Worm (Caenorhabditis elegans): ENCODE measurements around the gene F57A8.6.

DNA sequence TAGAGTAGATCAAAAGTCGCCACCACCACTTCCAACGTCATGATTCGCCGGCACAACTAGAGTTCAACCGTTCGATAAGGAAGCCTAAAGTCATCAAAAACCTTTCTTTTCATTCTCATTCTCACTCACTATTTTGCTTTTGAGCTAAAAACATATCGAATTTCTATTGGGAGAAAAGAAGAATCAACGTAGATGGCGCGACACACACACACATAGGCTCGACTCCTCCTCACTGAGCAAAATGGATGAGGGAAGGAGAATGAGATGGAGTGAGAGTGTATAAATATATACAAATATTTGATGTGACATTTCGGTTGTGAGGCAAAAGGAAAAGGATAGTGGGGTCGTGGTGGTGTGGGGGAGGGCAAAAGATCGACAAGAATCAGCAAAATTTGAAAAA lies 29.0 kb downstream of the F57A8.6 start:
- TF ChIP-seq pha-4 (tag; optimal IDR thresholded peaks at IDR 0.05) (no peak), unc-86 (tag; optimal IDR thresholded peaks at IDR 0.05) (no peak), ceh-48 (tag; optimal IDR thresholded peaks at IDR 0.05) (no peak), ttx-3 (tag; optimal IDR thresholded peaks at IDR 0.05) (no peak)

All from whole organism, late embryonic.